Fruit fly (Drosophila melanogaster) whole organism, embryonic: ENCODE data around the gene kirre.

Experiments
- Atf-2 ChIP-seq: fragments of 200-800 bp; sonication (Bioruptor generic); optimal IDR thresholded peaks from 2 replicates; lab custom pipeline; 2016; ENCODE audit warnings: missing biosample characterization, missing genetic modification characterization
- C15 ChIP-seq: fragments of 200-800 bp; sonication (Bioruptor generic); IDR thresholded peaks from 3 replicates; pipeline ENCODE4 v1.3.6; 2022; ENCODE audit warnings: missing biosample characterization, missing genetic modification characterization
- CG11560 ChIP-seq: fragments of 200-800 bp; sonication (Bioruptor generic); IDR thresholded peaks from 3 replicates; pipeline ENCODE4 v1.3.6; 2022; ENCODE audit warnings: missing biosample characterization, missing genetic modification characterization
- CG14710 ChIP-seq: fragments of 200-800 bp; sonication (Bioruptor generic); optimal IDR thresholded peaks from 3 replicates; lab custom pipeline; 2019; ENCODE audit warnings: missing biosample characterization, mild to moderate bottlenecking, missing genetic modification characterization, moderate library complexity
- CG15073 ChIP-seq: fragments of 200-800 bp; sonication (Bioruptor generic); optimal IDR thresholded peaks from 2 replicates; lab custom pipeline; 2016; ENCODE audit warnings: missing biosample characterization, missing genetic modification characterization
- CG15601 ChIP-seq: fragments of 200-800 bp; sonication (Bioruptor generic); optimal IDR thresholded peaks from 3 replicates; lab custom pipeline; 2019; ENCODE audit warnings: missing biosample characterization, mild to moderate bottlenecking, missing genetic modification characterization, moderate library complexity
- CG17361 ChIP-seq: fragments of 200-800 bp; sonication (Bioruptor generic); IDR thresholded peaks from 3 replicates; pipeline ENCODE4 v1.3.6; 2022; ENCODE audit warnings: missing biosample characterization, missing genetic modification characterization
- CG17829 ChIP-seq: fragments of 200-800 bp; optimal IDR thresholded peaks from 2 replicates; lab custom pipeline; 2019; ENCODE audit warnings: missing biosample characterization, mild to moderate bottlenecking, missing genetic modification characterization, moderate library complexity
- CG2120 ChIP-seq: fragments of 200-800 bp; sonication (Bioruptor generic); optimal IDR thresholded peaks from 3 replicates; lab custom pipeline; 2016; ENCODE audit warnings: missing biosample characterization, missing genetic modification characterization
- CG2875 ChIP-seq: fragments of 200-800 bp; sonication (Bioruptor generic); optimal IDR thresholded peaks from 2 replicates; lab custom pipeline; 2017; ENCODE audit warnings: missing biosample characterization, mild to moderate bottlenecking, missing genetic modification characterization, missing genetic modification reagents
- CG2889 ChIP-seq: fragments of 200-800 bp; sonication (Bioruptor generic); IDR thresholded peaks from 3 replicates; pipeline ENCODE4 v1.3.6; 2022; ENCODE audit warnings: missing biosample characterization, missing genetic modification characterization
- CG30403 ChIP-seq: fragments of 200-800 bp; sonication (Bioruptor generic); optimal IDR thresholded peaks from 3 replicates; lab custom pipeline; 2016; ENCODE audit warnings: missing biosample characterization, missing genetic modification characterization
- CG4360 ChIP-seq: fragments of 200-800 bp; sonication (Bioruptor generic); IDR thresholded peaks from 2 replicates; pipeline ENCODE4 v1.3.6; 2022; ENCODE audit warnings: missing biosample characterization, missing genetic modification characterization
- CG4404 ChIP-seq: fragments of 200-800 bp; sonication (Bioruptor generic); IDR thresholded peaks from 2 replicates; pipeline ENCODE4 v1.3.6; 2022; ENCODE audit warnings: missing biosample characterization, missing genetic modification characterization
- CG6765 ChIP-seq: fragments of 200-800 bp; sonication (Bioruptor generic); optimal IDR thresholded peaks from 3 replicates; lab custom pipeline; 2017; ENCODE audit warnings: missing biosample characterization, mild to moderate bottlenecking, missing genetic modification characterization
- CG6854 ChIP-seq: fragments of 200-800 bp; sonication (Bioruptor generic); optimal IDR thresholded peaks from 3 replicates; lab custom pipeline; 2017; ENCODE audit warnings: missing biosample characterization, mild to moderate bottlenecking, missing genetic modification characterization
- CG7786 ChIP-seq: fragments of 200-800 bp; sonication (Bioruptor generic); optimal IDR thresholded peaks from 2 replicates; lab custom pipeline; 2016; ENCODE audit warnings: missing biosample characterization, missing genetic modification characterization
- CG7928 ChIP-seq: fragments of 200-800 bp; sonication (Bioruptor generic); optimal IDR thresholded peaks from 2 replicates; lab custom pipeline; 2017; ENCODE audit warnings: missing biosample characterization, mild to moderate bottlenecking, missing genetic modification characterization
- CG7963 ChIP-seq: fragments of 200-800 bp; sonication (Bioruptor generic); IDR thresholded peaks from 3 replicates; pipeline ENCODE4 v1.3.6; 2022; ENCODE audit warnings: missing biosample characterization, missing genetic modification characterization; ENCODE audit not compliant: partially characterized antibody
- CG8281 ChIP-seq: fragments of 200-800 bp; sonication (Bioruptor generic); optimal IDR thresholded peaks from 2 replicates; lab custom pipeline; 2018; ENCODE audit warnings: missing biosample characterization, mild to moderate bottlenecking, missing genetic modification characterization, moderate library complexity
- CG8944 ChIP-seq: fragments of 200-800 bp; sonication (Bioruptor generic); optimal IDR thresholded peaks from 3 replicates; lab custom pipeline; 2016; ENCODE audit warnings: missing biosample characterization, missing genetic modification characterization
- CHES-1-like ChIP-seq: fragments of 200-800 bp; sonication (Bioruptor generic); optimal IDR thresholded peaks from 2 replicates; lab custom pipeline; 2016; ENCODE audit warnings: missing biosample characterization, missing genetic modification characterization
- Camta ChIP-seq: fragments of 200-800 bp; sonication (Bioruptor generic); optimal IDR thresholded peaks from 2 replicates; lab custom pipeline; 2016; ENCODE audit warnings: missing biosample characterization, missing genetic modification characterization
- E2f1 ChIP-seq: fragments of 200-800 bp; sonication (Bioruptor generic); IDR thresholded peaks from 2 replicates; pipeline ENCODE4 v1.3.6; 2022; ENCODE audit warnings: missing biosample characterization, missing genetic modification characterization
- GATAe ChIP-seq: fragments of 200-800 bp; sonication (Bioruptor generic); conservative IDR thresholded peaks from 2 replicates; pipeline ENCODE4 v1.3.6; 2022; ENCODE audit warnings: missing biosample characterization, missing genetic modification characterization
- HLH3B ChIP-seq: fragments of 200-800 bp; sonication (Bioruptor generic); IDR thresholded peaks from 2 replicates; pipeline ENCODE4 v1.3.6; 2022; ENCODE audit warnings: missing biosample characterization, missing genetic modification characterization
- HLH54F ChIP-seq: fragments of 200-800 bp; sonication (Bioruptor generic); optimal IDR thresholded peaks from 3 replicates; lab custom pipeline; 2016; ENCODE audit warnings: missing biosample characterization, missing genetic modification characterization
- Hmr ChIP-seq: fragments of 200-800 bp; sonication (Bioruptor generic); optimal IDR thresholded peaks from 3 replicates; lab custom pipeline; 2017; ENCODE audit warnings: mild to moderate bottlenecking, missing biosample characterization, missing genetic modification reagents, missing genetic modification characterization
- MESR4 ChIP-seq: fragments of 200-800 bp; sonication (Bioruptor generic); optimal IDR thresholded peaks from 2 replicates; lab custom pipeline; 2018; ENCODE audit warnings: missing biosample characterization, mild to moderate bottlenecking, missing genetic modification characterization, moderate library complexity
- Oaz ChIP-seq: fragments of 200-800 bp; sonication (Bioruptor generic); IDR thresholded peaks from 2 replicates; pipeline ENCODE4 v1.3.6; 2022; ENCODE audit warnings: missing biosample characterization, missing genetic modification characterization
- Optix ChIP-seq: fragments of 200-800 bp; sonication (Bioruptor generic); IDR thresholded peaks from 3 replicates; pipeline ENCODE4 v1.3.6; 2022; ENCODE audit warnings: missing biosample characterization, missing genetic modification characterization
- Ssrp ChIP-seq: fragments of 200-800 bp; sonication (Bioruptor generic); optimal IDR thresholded peaks from 2 replicates; lab custom pipeline; 2018; ENCODE audit warnings: missing biosample characterization, mild to moderate bottlenecking, missing genetic modification characterization, moderate library complexity
- Tbp ChIP-seq: fragments of >200 bp; optimal IDR thresholded peaks from 2 replicates; lab custom pipeline; 2018; ENCODE audit warnings: missing biosample characterization, missing genetic modification characterization
- Vsx1 ChIP-seq: fragments of 200-800 bp; sonication (Bioruptor generic); optimal IDR thresholded peaks from 2 replicates; lab custom pipeline; 2017; ENCODE audit warnings: missing biosample characterization, mild to moderate bottlenecking, missing genetic modification characterization, missing genetic modification reagents
- Xbp1 ChIP-seq: fragments of 200-800 bp; sonication (Bioruptor generic); optimal IDR thresholded peaks from 3 replicates; lab custom pipeline; 2016; ENCODE audit warnings: missing biosample characterization, mild to moderate bottlenecking, missing genetic modification characterization
- Xrp1 ChIP-seq: fragments of 200-800 bp; sonication (Bioruptor generic); IDR thresholded peaks from 2 replicates; pipeline ENCODE4 v1.3.6; 2022; ENCODE audit warnings: missing biosample characterization, missing genetic modification characterization
- ab ChIP-seq: fragments of 200-800 bp; sonication (Bioruptor generic); optimal IDR thresholded peaks from 2 replicates; lab custom pipeline; 2016; ENCODE audit warnings: missing biosample characterization, missing genetic modification characterization
- al ChIP-seq: fragments of 200-800 bp; sonication (Bioruptor generic); IDR thresholded peaks from 2 replicates; pipeline ENCODE4 v1.3.6; 2022; ENCODE audit warnings: missing biosample characterization, missing genetic modification characterization
- ara ChIP-seq: fragments of 200-800 bp; sonication (Bioruptor generic); IDR thresholded peaks from 2 replicates; pipeline ENCODE4 v1.3.6; 2022; ENCODE audit warnings: missing biosample characterization, missing genetic modification characterization
- br ChIP-seq: fragments of >200 bp; optimal IDR thresholded peaks from 2 replicates; lab custom pipeline; 2017
- btn ChIP-seq: fragments of 200-800 bp; sonication (Bioruptor generic); optimal IDR thresholded peaks from 2 replicates; lab custom pipeline; 2016; ENCODE audit warnings: missing biosample characterization, missing genetic modification characterization
- ci ChIP-seq: fragments of 200-800 bp; sonication (Bioruptor generic); IDR thresholded peaks from 3 replicates; pipeline ENCODE4 v1.3.6; 2022; ENCODE audit warnings: missing biosample characterization, missing genetic modification characterization
- en ChIP-seq: fragments of 200-800 bp; sonication (Bioruptor generic); optimal IDR thresholded peaks from 2 replicates; lab custom pipeline; 2016; ENCODE audit warnings: missing biosample characterization, missing genetic modification characterization
- ind ChIP-seq: fragments of 200-800 bp; sonication (Bioruptor generic); optimal IDR thresholded peaks from 3 replicates; lab custom pipeline; 2016; ENCODE audit warnings: missing biosample characterization, missing genetic modification characterization
- ken ChIP-seq: fragments of 200-800 bp; sonication (Bioruptor generic); IDR thresholded peaks from 3 replicates; pipeline ENCODE4 v1.3.6; 2022; ENCODE audit warnings: missing biosample characterization, missing genetic modification characterization
- klu ChIP-seq: fragments of 200-800 bp; sonication (Bioruptor generic); IDR thresholded peaks from 2 replicates; pipeline ENCODE4 v1.3.6; 2022; ENCODE audit warnings: missing biosample characterization, missing genetic modification characterization
- mam ChIP-seq: fragments of 200-800 bp; sonication (Bioruptor generic); optimal IDR thresholded peaks from 3 replicates; lab custom pipeline; 2016; ENCODE audit warnings: missing biosample characterization, missing genetic modification characterization
- pan ChIP-seq, 4 experiments: fragments of >200 bp in 3 of 4; fragments of 200-800 bp in 1 of 4; sonication (Bioruptor generic) in 1 of 4; optimal IDR thresholded peaks in 3 of 4; IDR thresholded peaks in 1 of 4; 2 replicates each; pipeline versions ENCODE4 v1.3.6 to Lab custom; 2017 to 2022; ENCODE audit warnings: missing biosample characterization in 2 of 4, missing genetic modification characterization in 2 of 4, mixed read lengths in 1 of 4
- prd ChIP-seq, 3 experiments: fragments of >200 bp in 2 of 3; fragments of 200-800 bp in 1 of 3; sonication (Bioruptor generic) in 1 of 3; optimal IDR thresholded peaks in 2 of 3; IDR thresholded peaks in 1 of 3; 2 replicates in 2 of 3; 3 replicates in 1 of 3; pipeline versions ENCODE4 v1.3.6 to Lab custom; 2017 to 2022; ENCODE audit warnings: missing biosample characterization in 1 of 3, missing genetic modification characterization in 1 of 3
- shn ChIP-seq: fragments of 200-800 bp; sonication (Bioruptor generic); optimal IDR thresholded peaks from 3 replicates; lab custom pipeline; 2016; ENCODE audit warnings: missing biosample characterization, missing genetic modification characterization
- zen2 ChIP-seq: fragments of 200-800 bp; sonication (Bioruptor generic); IDR thresholded peaks from 3 replicates; pipeline ENCODE4 v1.3.6; 2022; ENCODE audit warnings: missing biosample characterization, missing genetic modification characterization; ENCODE audit not compliant: partially characterized antibody

Gene kirre

dm6 chrX:3085839-3086238 lies 345.7 kb downstream of the kirre start (continued):
- TF ChIP-seq CHES-1-like (peak; percentile 21), ab (GFP tag; lab: Kevin White, UChicago) (peak; percentile 49), CG2875 (GFP tag; lab: Kevin White, UChicago) (peak; percentile 54), CG4404 (GFP tag; lab: Robert Waterston, UW) (peak; percentile 50; the same call in 1 of the 2 replicates), HLH54F (GFP tag; lab: Kevin White, UChicago) (no peak), Tbp (GFP tag; lab: Kevin White, UChicago) (no peak), btn (GFP tag; lab: Kevin White, UChicago) (peak; percentile 33), CG14710 (tag; lab: Kevin White, UChicago) (peak; percentile 10), br (lab: Kevin White, UChicago) (no peak), Optix (peak; percentile 79), Hmr (GFP tag; lab: Kevin White, UChicago) (peak; percentile 29), Xrp1 (peak; percentile 79), Camta (GFP tag; lab: Kevin White, UChicago) (peak; percentile 77), CG17361 (GFP tag; lab: Robert Waterston, UW) (peak; percentile 53; the same call in 1 of the 3 replicates), Xbp1 (peak; percentile 78), Atf-2 (GFP tag; lab: Kevin White, UChicago) (peak; percentile 67), Ssrp (tag; lab: Kevin White, UChicago) (peak; percentile 52), Oaz (peak; percentile 37; the same call in 1 of the 2 replicates), CG15073 (GFP tag; lab: Kevin White, UChicago) (no peak), CG6765 (GFP tag; lab: Kevin White, UChicago) (no peak), MESR4 (GFP tag; lab: Kevin White, UChicago) (no peak), ci (GFP tag; lab: Robert Waterston, UW) (peak; percentile 86), CG11560 (tag; lab: Robert Waterston, UW) (peak; percentile 30; the same call in 1 of the 3 replicates), CG6854 (GFP tag; lab: Kevin White, UChicago) (no peak), ara (GFP tag; lab: Robert Waterston, UW) (peak; percentile 78), Vsx1 (GFP tag; lab: Kevin White, UChicago) (peak; percentile 65), CG2889 (0 out of 3 replicates have a peak, but pooled peaks have one; percentile 42), en (GFP tag; lab: Kevin White, UChicago) (peak; percentile 58), shn (GFP tag; lab: Kevin White, UChicago) (peak; percentile 54), ind (peak; percentile 24), C15 (GFP tag; lab: Robert Waterston, UW) (no peak), pan (optimal IDR thresholded peaks at IDR 0.05; lab: Kevin White, UChicago) (no peak), pan (GFP tag; optimal IDR thresholded peaks at IDR 0.05 in 1 of 2, IDR thresholded peaks at IDR 0.05 in 1 of 2) (peak in 1 of 2 experiments; percentile 75), GATAe (GFP tag; lab: Robert Waterston, UW) (no peak), CG8944 (peak; percentile 75), klu (GFP tag; lab: Robert Waterston, UW) (peak; percentile 51; the same call in 1 of the 2 replicates), al (GFP tag; lab: Robert Waterston, UW) (0 out of 2 replicates have a peak, but pooled peaks have one; percentile 8), HLH3B (peak; percentile 57), E2f1 (GFP tag; lab: Robert Waterston, UW) (peak; percentile 22), zen2 (GFP tag; lab: Robert Waterston, UW) (no peak), CG30403 (GFP tag; lab: Kevin White, UChicago) (peak; percentile 75), CG7786 (peak; percentile 26), CG7928 (GFP tag; lab: Kevin White, UChicago) (no peak), CG17829 (tag; lab: Kevin White, UChicago) (peak; percentile 32), ken (GFP tag; lab: Robert Waterston, UW) (peak; percentile 80), CG2120 (GFP tag; lab: Kevin White, UChicago) (peak; percentile 42), prd (optimal IDR thresholded peaks at IDR 0.05; lab: Kevin White, UChicago) (no peak), prd (GFP tag; IDR thresholded peaks at IDR 0.05; lab: Robert Waterston, UW) (peak; percentile 84), CG8281 (tag; lab: Kevin White, UChicago) (no peak), CG15601 (peak; percentile 25), mam (GFP tag; lab: Kevin White, UChicago) (peak; percentile 57), CG7963 (no peak), CG4360 (GFP tag; lab: Robert Waterston, UW) (0 out of 2 replicates have a peak, but pooled peaks have one; percentile 33)
